Worm (Caenorhabditis elegans) whole organism, L3 larva: ENCODE measurements around the gene W02D7.11.

Experiments used
- ZK546.5 ChIP-seq: sonication (generic microtip); optimal IDR thresholded peaks from 2 replicates; lab custom pipeline; 2017; ENCODE audit warnings: missing biosample characterization, missing genetic modification characterization
- ceh-16 ChIP-seq: sonication (generic microtip); optimal IDR thresholded peaks from 2 replicates; lab custom pipeline; 2017; ENCODE audit warnings: missing biosample characterization, missing genetic modification characterization
- ceh-28 ChIP-seq: fragments of 150-350 bp; optimal IDR thresholded peaks from 2 replicates; lab custom pipeline; 2014; ENCODE audit warnings: missing biosample characterization, missing genetic modification reagents, missing genetic modification characterization
- ceh-9 ChIP-seq: sonication (generic microtip); optimal IDR thresholded peaks from 2 replicates; lab custom pipeline; 2018; ENCODE audit warnings: missing biosample characterization, missing genetic modification characterization
- daf-12 ChIP-seq: fragments of 150-350 bp; optimal IDR thresholded peaks from 2 replicates; lab custom pipeline; 2014; ENCODE audit warnings: missing biosample characterization, missing genetic modification reagents, missing genetic modification characterization
- egl-27 ChIP-seq: sonication (generic microtip); optimal IDR thresholded peaks from 4 replicates; lab custom pipeline; 2017; ENCODE audit warnings: missing biosample characterization, missing genetic modification reagents, missing genetic modification characterization
- egl-5 ChIP-seq: fragments of 150-350 bp; optimal IDR thresholded peaks from 2 replicates; lab custom pipeline; 2017; ENCODE audit warnings: missing biosample characterization, missing genetic modification reagents, missing genetic modification characterization, inconsistent platforms
- elt-2 ChIP-seq: sonication (generic microtip); optimal IDR thresholded peaks from 2 replicates; lab custom pipeline; 2016; ENCODE audit warnings: missing genetic modification reagents, mild to moderate bottlenecking, missing genetic modification characterization, missing compliant biosample characterization
- elt-3 ChIP-seq, 3 experiments: fragments of 150-350 bp in 1 of 3; sonication (generic microtip) in 2 of 3; optimal IDR thresholded peaks; 2 replicates in 2 of 3; 4 replicates in 1 of 3; lab custom pipeline; 2014 to 2017; ENCODE audit warnings: missing biosample characterization in 3 of 3, missing genetic modification characterization in 3 of 3
- eor-1 ChIP-seq, 2 experiments: fragments of 150-350 bp; optimal IDR thresholded peaks; 2 replicates each; lab custom pipeline; 2014 to 2018; ENCODE audit warnings: missing biosample characterization in 2 of 2, missing genetic modification characterization in 2 of 2
- fkh-10 ChIP-seq: sonication (generic microtip); optimal IDR thresholded peaks from 2 replicates; lab custom pipeline; 2017; ENCODE audit warnings: missing biosample characterization, missing genetic modification reagents, missing genetic modification characterization
- hmg-11 ChIP-seq: sonication (generic microtip); optimal IDR thresholded peaks from 2 replicates; lab custom pipeline; 2016; ENCODE audit warnings: missing genetic modification characterization, missing compliant biosample characterization
- jun-1 ChIP-seq: fragments of 150-350 bp; optimal IDR thresholded peaks from 2 replicates; lab custom pipeline; 2014; ENCODE audit warnings: missing biosample characterization, missing genetic modification reagents, missing genetic modification characterization
- lin-39 ChIP-seq: fragments of 150-350 bp; optimal IDR thresholded peaks from 2 replicates; lab custom pipeline; 2018; ENCODE audit warnings: missing biosample characterization, missing genetic modification reagents, missing genetic modification characterization
- lsy-12 ChIP-seq: sonication (generic microtip); optimal IDR thresholded peaks from 2 replicates; lab custom pipeline; 2016; ENCODE audit warnings: mild to moderate bottlenecking, missing genetic modification characterization, missing compliant biosample characterization
- mdl-1 ChIP-seq: fragments of 150-350 bp; optimal IDR thresholded peaks from 2 replicates; lab custom pipeline; 2014; ENCODE audit warnings: missing biosample characterization, missing genetic modification characterization
- mml-1 ChIP-seq: fragments of 150-350 bp; sonication (generic microtip); optimal IDR thresholded peaks from 3 replicates; lab custom pipeline; 2014; ENCODE audit warnings: missing biosample characterization, missing genetic modification characterization
- nfya-1 ChIP-seq: sonication (generic microtip); optimal IDR thresholded peaks from 2 replicates; lab custom pipeline; 2017; ENCODE audit warnings: missing genetic modification characterization, mild to moderate bottlenecking, missing compliant biosample characterization, antibody characterized with exemption, moderate library complexity; ENCODE audit not compliant: insufficient read depth
- nhr-11 ChIP-seq: fragments of 150-350 bp; optimal IDR thresholded peaks from 2 replicates; lab custom pipeline; 2014; ENCODE audit warnings: missing biosample characterization, missing genetic modification characterization
- nhr-12 ChIP-seq: fragments of 150-350 bp; optimal IDR thresholded peaks from 2 replicates; lab custom pipeline; 2014; ENCODE audit warnings: missing biosample characterization, missing genetic modification characterization
- nhr-23 ChIP-seq: fragments of 150-350 bp; optimal IDR thresholded peaks from 2 replicates; lab custom pipeline; 2014; ENCODE audit warnings: missing biosample characterization, missing genetic modification reagents, missing genetic modification characterization
- nhr-25 ChIP-seq: sonication (generic microtip); optimal IDR thresholded peaks from 2 replicates; lab custom pipeline; 2017; ENCODE audit warnings: missing biosample characterization, missing genetic modification characterization
- nhr-28 ChIP-seq: fragments of 150-350 bp; optimal IDR thresholded peaks from 2 replicates; lab custom pipeline; 2014; ENCODE audit warnings: missing biosample characterization, missing genetic modification characterization
- nhr-67 ChIP-seq: fragments of 150-350 bp; optimal IDR thresholded peaks from 2 replicates; lab custom pipeline; 2014; ENCODE audit warnings: missing biosample characterization, missing genetic modification characterization
- nhr-76 ChIP-seq: fragments of 150-350 bp; sonication (generic microtip); optimal IDR thresholded peaks from 5 replicates; lab custom pipeline; 2014; ENCODE audit warnings: missing biosample characterization, missing genetic modification characterization
- pha-4 ChIP-seq: fragments of 150-350 bp; optimal IDR thresholded peaks from 2 replicates; lab custom pipeline; 2014; ENCODE audit warnings: missing biosample characterization, missing genetic modification reagents, missing genetic modification characterization
- pqm-1 ChIP-seq: fragments of 150-350 bp; optimal IDR thresholded peaks from 2 replicates; lab custom pipeline; 2017; ENCODE audit warnings: missing biosample characterization, missing genetic modification characterization, inconsistent platforms
- sea-2 ChIP-seq: fragments of 150-350 bp; sonication (generic microtip); optimal IDR thresholded peaks from 4 replicates; lab custom pipeline; 2014; ENCODE audit warnings: missing biosample characterization, missing genetic modification reagents, missing genetic modification characterization
- snpc-4 ChIP-seq: fragments of 150-350 bp; optimal IDR thresholded peaks from 2 replicates; lab custom pipeline; 2014; ENCODE audit warnings: missing biosample characterization, missing genetic modification characterization
- tbx-2 ChIP-seq: sonication (generic microtip); optimal IDR thresholded peaks from 2 replicates; lab custom pipeline; 2016; ENCODE audit warnings: mild to moderate bottlenecking, missing genetic modification characterization, missing compliant biosample characterization
- zag-1 ChIP-seq: fragments of 150-350 bp; optimal IDR thresholded peaks from 2 replicates; lab custom pipeline; 2014; ENCODE audit warnings: missing biosample characterization, missing genetic modification characterization
- ztf-11 ChIP-seq: fragments of 150-350 bp; optimal IDR thresholded peaks from 2 replicates; lab custom pipeline; 2014; ENCODE audit warnings: missing biosample characterization, missing genetic modification characterization
- ztf-4 ChIP-seq: fragments of 150-350 bp; optimal IDR thresholded peaks from 2 replicates; lab custom pipeline; 2014; ENCODE audit warnings: missing biosample characterization, missing genetic modification characterization

W02D7.11 gene

ce11 chrV:8282933-8283332 lies 21.4 kb downstream of the W02D7.11 start:
- TF ChIP-seq jun-1 (tag; lab: Kevin White, UChicago), result no peak
- no peak for TF ChIP-seq nhr-28
- no peak for TF ChIP-seq elt-2 (tag; lab: Kevin White, UChicago)
- no peak for TF ChIP-seq pqm-1 (tag; lab: Kevin White, UChicago)
- TF ChIP-seq ceh-16 (tag; lab: Kevin White, UChicago), result no peak
- no peak for TF ChIP-seq snpc-4 (tag; lab: Kevin White, UChicago)
- TF ChIP-seq nfya-1, result no peak
- TF ChIP-seq eor-1 (tag; optimal IDR thresholded peaks at IDR 0.05; lab: Kevin White, UChicago), result no peak
- no peak for TF ChIP-seq egl-27 (tag; lab: Kevin White, UChicago)
- no peak for TF ChIP-seq lin-39 (tag; lab: Kevin White, UChicago)
- no peak for TF ChIP-seq egl-5
- no peak for TF ChIP-seq elt-3 (tag; optimal IDR thresholded peaks at IDR 0.05; lab: Kevin White, UChicago)
- TF ChIP-seq tbx-2 (tag; lab: Kevin White, UChicago), result no peak

ce11 chrV:8281646-8282045 lies 22.7 kb downstream of the W02D7.11 start:
- no peak for TF ChIP-seq pqm-1 (tag; lab: Kevin White, UChicago)
- TF ChIP-seq snpc-4 (tag; lab: Kevin White, UChicago), result no peak
- TF ChIP-seq elt-3 (tag; optimal IDR thresholded peaks at IDR 0.05; lab: Kevin White, UChicago), result no peak
- no peak for TF ChIP-seq nhr-25 (tag; lab: Kevin White, UChicago)
- TF ChIP-seq elt-2 (tag; lab: Kevin White, UChicago), result no peak
- no peak for TF ChIP-seq ceh-28 (tag; lab: Kevin White, UChicago)
- no peak for TF ChIP-seq ceh-9 (tag; lab: Kevin White, UChicago)
- TF ChIP-seq pha-4, result no peak
- no peak for TF ChIP-seq nhr-67 (tag; lab: Kevin White, UChicago)
- no peak for TF ChIP-seq fkh-10 (GFP tag; lab: Kevin White, UChicago)
- no peak for TF ChIP-seq ztf-4 (tag; lab: Kevin White, UChicago)
- no peak for TF ChIP-seq mdl-1 (tag; lab: Kevin White, UChicago)
- TF ChIP-seq mml-1 (tag; lab: Kevin White, UChicago), result no peak
- TF ChIP-seq nhr-12 (tag; lab: Kevin White, UChicago), result no peak
- no peak for TF ChIP-seq lsy-12 (tag; lab: Kevin White, UChicago)
- TF ChIP-seq eor-1 (tag; optimal IDR thresholded peaks at IDR 0.05; lab: Kevin White, UChicago), result no peak
- no peak for TF ChIP-seq daf-12 (tag; lab: Kevin White, UChicago)

ce11 chrV:8280770-8281169 lies 23.5 kb downstream of the W02D7.11 start, which contains the start of gene str-135:
str-135 (minus strand) TSS chrV:8280870.
- TF ChIP-seq nhr-11 (tag; lab: Kevin White, UChicago) (no peak), egl-5 (no peak), nhr-23 (tag; lab: Kevin White, UChicago) (no peak), sea-2 (no peak), pqm-1 (tag; lab: Kevin White, UChicago) (no peak), ztf-11 (tag; lab: Kevin White, UChicago) (no peak), zag-1 (tag; lab: Kevin White, UChicago) (no peak), ztf-4 (tag; lab: Kevin White, UChicago) (no peak), nhr-76 (tag; lab: Kevin White, UChicago) (no peak), mml-1 (tag; lab: Kevin White, UChicago) (no peak), ceh-28 (tag; lab: Kevin White, UChicago) (no peak), lin-39 (tag; lab: Kevin White, UChicago) (no peak), lsy-12 (tag; lab: Kevin White, UChicago) (no peak), ZK546.5 (tag; lab: Kevin White, UChicago) (no peak), hmg-11 (tag; lab: Kevin White, UChicago) (no peak), nhr-12 (tag; lab: Kevin White, UChicago) (no peak)
- TF ChIP-seq, all 47 proteins: peak for 0

ce11 chrV:8278830-8279229 lies 25.5 kb downstream of the W02D7.11 start, which contains the start of gene str-136:
str-136 (minus strand) TSS chrV:8278930.
- TF ChIP-seq lin-39 (tag; lab: Kevin White, UChicago) (no peak), fkh-10 (GFP tag; lab: Kevin White, UChicago) (no peak), elt-3 (tag; optimal IDR thresholded peaks at IDR 0.05; lab: Kevin White, UChicago) (no peak), snpc-4 (tag; lab: Kevin White, UChicago) (no peak), mdl-1 (tag; lab: Kevin White, UChicago) (no peak), nhr-12 (tag; lab: Kevin White, UChicago) (no peak), daf-12 (tag; lab: Kevin White, UChicago) (no peak), lsy-12 (tag; lab: Kevin White, UChicago) (no peak), nhr-25 (tag; lab: Kevin White, UChicago) (no peak)
